Worm (Caenorhabditis elegans): ENCODE data around the gene his-73.

DNA sequence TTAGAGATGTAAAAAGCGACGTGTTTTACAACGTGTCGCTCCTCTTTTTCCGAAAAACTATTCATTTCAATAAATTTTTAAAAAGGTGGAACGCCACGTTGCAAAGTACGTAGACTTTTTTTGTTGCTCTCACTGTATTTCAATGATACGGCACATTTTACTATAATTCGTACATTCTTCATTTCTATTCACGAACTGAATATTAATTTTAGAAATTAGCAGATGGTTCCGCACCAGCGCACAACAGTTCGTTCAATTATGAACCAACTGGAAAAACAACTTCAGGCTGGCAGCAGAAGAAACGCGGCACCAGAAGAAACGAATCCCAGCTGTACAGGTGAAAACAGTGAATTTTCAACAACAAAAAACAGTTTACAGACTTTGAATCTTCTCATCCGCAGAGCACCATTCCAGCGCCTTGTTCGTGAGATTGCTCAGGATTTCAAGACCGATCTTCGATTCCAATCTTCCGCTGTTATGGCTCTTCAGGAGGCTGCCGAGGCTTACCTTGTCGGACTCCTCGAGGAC lies at the start of gene his-73, which contains the start of gene W09H1.4:
- TF ChIP-seq elt-3 (tag; optimal IDR thresholded peaks at IDR 0.05) (no peak), unc-62 (GFP tag; optimal IDR thresholded peaks at IDR 0.05) (no peak), nhr-12 (tag; optimal IDR thresholded peaks at IDR 0.05) (no peak), nhr-76 (tag; optimal IDR thresholded peaks at IDR 0.05) (no peak), snpc-4 (tag; optimal IDR thresholded peaks at IDR 0.05) (no peak)

Measured in whole organism, mixed stage, embryonic.